Worm (Caenorhabditis elegans) whole organism, mixed stage, embryonic: Measurements from ENCODE around the gene str-14.

Experiments
- drap-1 ChIP-seq: fragments of 200-800 bp; sonication (Bioruptor generic); optimal IDR thresholded peaks from 3 replicates; lab custom pipeline; 2018; ENCODE audit warnings: mild to moderate bottlenecking, missing genetic modification characterization, missing compliant biosample characterization
- elt-1 ChIP-seq: sonication (generic microtip); optimal IDR thresholded peaks from 2 replicates; lab custom pipeline; 2017; ENCODE audit warnings: missing genetic modification characterization, mild to moderate bottlenecking, missing compliant biosample characterization, antibody characterized with exemption, moderate library complexity, borderline replicate concordance; ENCODE audit not compliant: insufficient read depth
- lin-13 ChIP-seq: fragments of 150-350 bp; optimal IDR thresholded peaks from 2 replicates; lab custom pipeline; 2014; ENCODE audit warnings: missing biosample characterization, missing genetic modification characterization
- nhr-12 ChIP-seq: fragments of 150-350 bp; optimal IDR thresholded peaks from 2 replicates; lab custom pipeline; 2014; ENCODE audit warnings: missing biosample characterization, missing genetic modification characterization
- nhr-237 ChIP-seq: fragments of 150-350 bp; optimal IDR thresholded peaks from 2 replicates; lab custom pipeline; 2014; ENCODE audit warnings: missing biosample characterization, missing genetic modification characterization
- snpc-4 ChIP-seq: fragments of 150-350 bp; optimal IDR thresholded peaks from 2 replicates; lab custom pipeline; 2014; ENCODE audit warnings: missing biosample characterization, missing genetic modification characterization
- unc-39 ChIP-seq: fragments of 150-350 bp; optimal IDR thresholded peaks from 2 replicates; lab custom pipeline; 2014; ENCODE audit warnings: missing biosample characterization, missing genetic modification characterization
- unc-62 ChIP-seq: fragments of 150-350 bp; optimal IDR thresholded peaks from 2 replicates; lab custom pipeline; 2014; ENCODE audit warnings: missing biosample characterization, missing genetic modification reagents, missing genetic modification characterization
- ztf-11 ChIP-seq: fragments of 150-350 bp; optimal IDR thresholded peaks from 2 replicates; lab custom pipeline; 2014; ENCODE audit warnings: missing biosample characterization, missing genetic modification characterization

- TF ChIP-seq drap-1 (GFP tag; lab: Kevin White, UChicago) (no peak), ztf-11 (tag; lab: Kevin White, UChicago) (no peak), nhr-237 (tag; lab: Kevin White, UChicago) (no peak), lin-13 (tag; lab: Kevin White, UChicago) (no peak), nhr-12 (tag; lab: Kevin White, UChicago) (no peak), elt-1 (tag; lab: Kevin White, UChicago) (no peak), unc-62 (GFP tag; lab: Kevin White, UChicago) (no peak), snpc-4 (tag; lab: Kevin White, UChicago) (no peak), unc-39 (tag; lab: Kevin White, UChicago) (no peak)
Measured at ce11 chrV:16405366-16405765, 49.6 kb downstream of the str-14 start.
